Worm (Caenorhabditis elegans) whole organism, L3 larva: ENCODE results near the gene eyg-1.

Source experiments
- elt-2 ChIP-seq: sonication (generic microtip); optimal IDR thresholded peaks from 2 replicates; lab custom pipeline; 2016; ENCODE audit warnings: missing genetic modification reagents, mild to moderate bottlenecking, missing genetic modification characterization, missing compliant biosample characterization
- nhr-25 ChIP-seq: sonication (generic microtip); optimal IDR thresholded peaks from 2 replicates; lab custom pipeline; 2017; ENCODE audit warnings: missing biosample characterization, missing genetic modification characterization
- nhr-76 ChIP-seq: fragments of 150-350 bp; sonication (generic microtip); optimal IDR thresholded peaks from 5 replicates; lab custom pipeline; 2014; ENCODE audit warnings: missing biosample characterization, missing genetic modification characterization
- nhr-77 ChIP-seq: fragments of 150-350 bp; optimal IDR thresholded peaks from 2 replicates; lab custom pipeline; 2014; ENCODE audit warnings: missing biosample characterization, missing genetic modification characterization
- pqm-1 ChIP-seq: fragments of 150-350 bp; optimal IDR thresholded peaks from 2 replicates; lab custom pipeline; 2017; ENCODE audit warnings: missing biosample characterization, missing genetic modification characterization, inconsistent platforms
- skn-1 ChIP-seq: fragments of 150-350 bp; optimal IDR thresholded peaks from 2 replicates; lab custom pipeline; 2014; ENCODE audit warnings: missing biosample characterization, missing genetic modification characterization
- snpc-4 ChIP-seq: fragments of 150-350 bp; optimal IDR thresholded peaks from 2 replicates; lab custom pipeline; 2014; ENCODE audit warnings: missing biosample characterization, missing genetic modification characterization
- tbx-2 ChIP-seq: sonication (generic microtip); optimal IDR thresholded peaks from 2 replicates; lab custom pipeline; 2016; ENCODE audit warnings: mild to moderate bottlenecking, missing genetic modification characterization, missing compliant biosample characterization
- ztf-11 ChIP-seq: fragments of 150-350 bp; optimal IDR thresholded peaks from 2 replicates; lab custom pipeline; 2014; ENCODE audit warnings: missing biosample characterization, missing genetic modification characterization
- ztf-4 ChIP-seq: fragments of 150-350 bp; optimal IDR thresholded peaks from 2 replicates; lab custom pipeline; 2014; ENCODE audit warnings: missing biosample characterization, missing genetic modification characterization

- TF ChIP-seq ztf-4 (no peak), tbx-2 (tag; lab: Kevin White, UChicago) (no peak), nhr-25 (tag; lab: Kevin White, UChicago) (no peak), snpc-4 (tag; lab: Kevin White, UChicago) (no peak), ztf-11 (tag; lab: Kevin White, UChicago) (no peak), pqm-1 (tag; lab: Kevin White, UChicago) (no peak), elt-2 (tag; lab: Kevin White, UChicago) (no peak), nhr-76 (tag; lab: Kevin White, UChicago) (no peak), skn-1 (tag; lab: Kevin White, UChicago) (no peak), nhr-77 (tag; lab: Kevin White, UChicago) (no peak)
Observed at ce11 chrII:9803320-9803719, 24.4 kb downstream of the eyg-1 start, which contains the start of gene cyp-13A7.
